Fruit fly (Drosophila melanogaster) whole organism, pupa: Measurements from ENCODE around the gene Pgls.

Experiments used
- CG10348 ChIP-seq: fragments of 200-800 bp; sonication (Bioruptor generic); IDR thresholded peaks from 2 replicates; pipeline ENCODE4 v1.3.6; 2022; ENCODE audit warnings: missing biosample characterization, missing genetic modification characterization
- CG12605 ChIP-seq: fragments of 200-800 bp; sonication (Bioruptor generic); IDR thresholded peaks from 2 replicates; pipeline ENCODE4 v1.3.6; 2022; ENCODE audit warnings: missing biosample characterization, missing genetic modification characterization
- CG8159 ChIP-seq: fragments of 200-800 bp; sonication (Bioruptor generic); optimal IDR thresholded peaks from 3 replicates; lab custom pipeline; 2018; ENCODE audit warnings: missing biosample characterization, mild to moderate bottlenecking, missing genetic modification characterization, moderate library complexity
- EcR ChIP-seq: fragments of 200-800 bp; sonication (Bioruptor generic); optimal IDR thresholded peaks from 3 replicates; lab custom pipeline; 2019; ENCODE audit warnings: missing biosample characterization, missing genetic modification characterization, mild to moderate bottlenecking, moderate library complexity, missing genetic modification reagents
- Ets98B ChIP-seq: fragments of 200-800 bp; sonication (Bioruptor generic); IDR thresholded peaks from 2 replicates; pipeline ENCODE4 v1.3.6; 2022; ENCODE audit warnings: missing biosample characterization, missing genetic modification characterization
- Pif1A ChIP-seq: fragments of 200-800 bp; sonication (Bioruptor generic); optimal IDR thresholded peaks from 3 replicates; lab custom pipeline; 2016; ENCODE audit warnings: missing biosample characterization, missing genetic modification characterization
- Pif1B ChIP-seq: fragments of 200-800 bp; sonication (Bioruptor generic); optimal IDR thresholded peaks from 3 replicates; lab custom pipeline; 2016; ENCODE audit warnings: missing biosample characterization, missing genetic modification characterization
- Snoo ChIP-seq: fragments of 200-800 bp; sonication (Bioruptor generic); optimal IDR thresholded peaks from 3 replicates; lab custom pipeline; 2017; ENCODE audit warnings: missing biosample characterization, mild to moderate bottlenecking, missing genetic modification characterization, inconsistent platforms
- fd96Ca ChIP-seq: fragments of 200-800 bp; sonication (Bioruptor generic); IDR thresholded peaks from 3 replicates; pipeline ENCODE4 v1.3.6; 2022; ENCODE audit warnings: missing biosample characterization, missing genetic modification characterization
- gl ChIP-seq: fragments of 200-800 bp; sonication (Bioruptor generic); optimal IDR thresholded peaks from 2 replicates; lab custom pipeline; 2018; ENCODE audit warnings: missing biosample characterization, mild to moderate bottlenecking, missing genetic modification characterization
- rn ChIP-seq: fragments of 200-800 bp; sonication (Bioruptor generic); IDR thresholded peaks from 2 replicates; pipeline ENCODE4 v1.3.6; 2022; ENCODE audit warnings: missing biosample characterization, missing genetic modification characterization

dm6 chrX:10848565-10848964, 1.3 kb downstream of the Pgls start, which contains the start of gene CG2202:
- TF ChIP-seq CG12605 (GFP tag; lab: Robert Waterston, UW) (no peak), Pif1A (GFP tag; lab: Kevin White, UChicago) (no peak), fd96Ca (GFP tag; lab: Robert Waterston, UW) (no peak), Snoo (tag; lab: Kevin White, UChicago) (no peak), rn (GFP tag; lab: Robert Waterston, UW) (no peak), gl (tag; lab: Kevin White, UChicago) (no peak), CG8159 (no peak), Ets98B (no peak), EcR (GFP tag; lab: Kevin White, UChicago) (no peak), CG10348 (no peak), Pif1B (no peak)
